Worm (Caenorhabditis elegans) whole organism, late embryonic: Measurements from ENCODE around the gene eri-9.

ENCODE experiments used
- C08G9.2 ChIP-seq: sonication (generic microtip); optimal IDR thresholded peaks from 2 replicates; lab custom pipeline; 2016; ENCODE audit warnings: mild to moderate bottlenecking, missing genetic modification characterization, moderate library complexity, missing compliant biosample characterization
- C38D4.7 ChIP-seq: fragments of 200-800 bp; sonication (Bioruptor generic); optimal IDR thresholded peaks from 2 replicates; lab custom pipeline; 2018; ENCODE audit warnings: mild to moderate bottlenecking, missing genetic modification characterization, moderate library complexity, missing compliant biosample characterization
- T23F11.4 ChIP-seq: fragments of 200-800 bp; sonication (Bioruptor generic); optimal IDR thresholded peaks from 2 replicates; lab custom pipeline; 2018; ENCODE audit warnings: mild to moderate bottlenecking, missing genetic modification characterization, missing compliant biosample characterization
- ahr-1 ChIP-seq: sonication (generic microtip); optimal IDR thresholded peaks from 2 replicates; lab custom pipeline; 2016; ENCODE audit warnings: missing genetic modification characterization, missing compliant biosample characterization
- ama-1 ChIP-seq: fragments of 150-350 bp; optimal IDR thresholded peaks from 2 replicates; lab custom pipeline; 2014
- ceh-14 ChIP-seq: sonication (generic microtip); optimal IDR thresholded peaks from 2 replicates; lab custom pipeline; 2016; ENCODE audit warnings: missing genotype, missing genetic modification characterization, missing compliant biosample characterization
- ceh-19 ChIP-seq: fragments of 200-800 bp; sonication (Bioruptor generic); optimal IDR thresholded peaks from 2 replicates; lab custom pipeline; 2018; ENCODE audit warnings: mild to moderate bottlenecking, missing genetic modification characterization, missing compliant biosample characterization
- ceh-2 ChIP-seq: sonication (generic microtip); optimal IDR thresholded peaks from 2 replicates; lab custom pipeline; 2016; ENCODE audit warnings: missing genotype, missing genetic modification characterization, missing compliant biosample characterization
- ceh-22 ChIP-seq: sonication (generic microtip); optimal IDR thresholded peaks from 2 replicates; lab custom pipeline; 2017; ENCODE audit warnings: missing biosample characterization, missing genetic modification characterization
- ceh-30 ChIP-seq: fragments of 150-350 bp; optimal IDR thresholded peaks from 2 replicates; lab custom pipeline; 2014; ENCODE audit warnings: missing biosample characterization, missing genetic modification characterization
- ceh-31 ChIP-seq: sonication (generic microtip); optimal IDR thresholded peaks from 2 replicates; lab custom pipeline; 2016; ENCODE audit warnings: missing genetic modification characterization, missing compliant biosample characterization
- ceh-48 ChIP-seq: sonication (generic microtip); optimal IDR thresholded peaks from 2 replicates; lab custom pipeline; 2016; ENCODE audit warnings: missing genetic modification characterization, inconsistent platforms, missing compliant biosample characterization
- ceh-6 ChIP-seq: fragments of 200-800 bp; sonication (Bioruptor generic); optimal IDR thresholded peaks from 2 replicates; lab custom pipeline; 2018; ENCODE audit warnings: mild to moderate bottlenecking, missing genetic modification characterization, missing compliant biosample characterization
- ceh-9 ChIP-seq: sonication (generic microtip); optimal IDR thresholded peaks from 2 replicates; lab custom pipeline; 2016; ENCODE audit warnings: mild to moderate bottlenecking, missing genetic modification characterization, inconsistent platforms, missing compliant biosample characterization
- che-1 ChIP-seq: sonication (generic microtip); optimal IDR thresholded peaks from 2 replicates; lab custom pipeline; 2016; ENCODE audit warnings: mild to moderate bottlenecking, missing genetic modification characterization, missing compliant biosample characterization
- dmd-4 ChIP-seq: sonication (generic microtip); optimal IDR thresholded peaks from 2 replicates; lab custom pipeline; 2016; ENCODE audit warnings: borderline replicate concordance, missing genetic modification characterization, missing compliant biosample characterization
- ets-4 ChIP-seq: sonication (generic microtip); optimal IDR thresholded peaks from 2 replicates; lab custom pipeline; 2016; ENCODE audit warnings: missing genetic modification characterization, missing compliant biosample characterization
- eyg-1 ChIP-seq: sonication (generic microtip); optimal IDR thresholded peaks from 2 replicates; lab custom pipeline; 2016; ENCODE audit warnings: missing genotype, missing genetic modification characterization, missing compliant biosample characterization
- fax-1 ChIP-seq: sonication (generic microtip); optimal IDR thresholded peaks from 2 replicates; lab custom pipeline; 2016; ENCODE audit warnings: missing genotype, missing genetic modification characterization, missing compliant biosample characterization
- hlh-8 ChIP-seq: sonication (generic microtip); optimal IDR thresholded peaks from 2 replicates; lab custom pipeline; 2016; ENCODE audit warnings: missing genotype, missing genetic modification characterization, missing compliant biosample characterization
- lin-11 ChIP-seq: fragments of 200-800 bp; sonication (Bioruptor generic); optimal IDR thresholded peaks from 2 replicates; lab custom pipeline; 2018; ENCODE audit warnings: mild to moderate bottlenecking, missing genetic modification characterization, missing compliant biosample characterization
- nfya-1 ChIP-seq: sonication (generic microtip); optimal IDR thresholded peaks from 2 replicates; lab custom pipeline; 2017; ENCODE audit warnings: missing genetic modification characterization, mild to moderate bottlenecking, missing compliant biosample characterization, antibody characterized with exemption, moderate library complexity
- nhr-232 ChIP-seq: sonication (generic microtip); optimal IDR thresholded peaks from 2 replicates; lab custom pipeline; 2016; ENCODE audit warnings: missing genetic modification characterization, missing compliant biosample characterization
- odd-2 ChIP-seq: sonication (generic microtip); optimal IDR thresholded peaks from 2 replicates; lab custom pipeline; 2017; ENCODE audit warnings: antibody characterized with exemption, mild to moderate bottlenecking, missing genetic modification characterization, missing compliant biosample characterization
- pha-2 ChIP-seq: sonication (generic microtip); optimal IDR thresholded peaks from 2 replicates; lab custom pipeline; 2017; ENCODE audit warnings: mild to moderate bottlenecking, missing genetic modification characterization, missing compliant biosample characterization
- sox-2 ChIP-seq: fragments of 200-800 bp; sonication (Bioruptor generic); IDR thresholded peaks from 2 replicates; pipeline ENCODE4 v1.3.6; 2022; ENCODE audit warnings: missing genetic modification reagents, missing genetic modification characterization, missing compliant biosample characterization
- sox-4 ChIP-seq: sonication (generic microtip); optimal IDR thresholded peaks from 2 replicates; lab custom pipeline; 2017; ENCODE audit warnings: mild to moderate bottlenecking, missing genetic modification characterization, inconsistent platforms, missing compliant biosample characterization
- tbx-7 ChIP-seq: sonication (generic microtip); optimal IDR thresholded peaks from 2 replicates; lab custom pipeline; 2016; ENCODE audit warnings: missing genotype, missing genetic modification characterization, missing compliant biosample characterization
- ttx-3 ChIP-seq: sonication (generic microtip); optimal IDR thresholded peaks from 2 replicates; lab custom pipeline; 2016; ENCODE audit warnings: missing genetic modification reagents, missing genetic modification characterization, missing compliant biosample characterization
- unc-42 ChIP-seq: sonication (generic microtip); optimal IDR thresholded peaks from 2 replicates; lab custom pipeline; 2016; ENCODE audit warnings: missing genotype, missing genetic modification characterization, missing compliant biosample characterization
- unc-86 ChIP-seq: sonication (generic microtip); optimal IDR thresholded peaks from 2 replicates; lab custom pipeline; 2016; ENCODE audit warnings: missing genetic modification characterization, missing compliant biosample characterization
- zip-5 ChIP-seq: sonication (generic microtip); optimal IDR thresholded peaks from 2 replicates; lab custom pipeline; 2016; ENCODE audit warnings: missing genetic modification characterization, missing compliant biosample characterization
- ztf-16 ChIP-seq: sonication (generic microtip); optimal IDR thresholded peaks from 2 replicates; lab custom pipeline; 2017; ENCODE audit warnings: missing genetic modification characterization, missing compliant biosample characterization

Gene eri-9

DNA sequence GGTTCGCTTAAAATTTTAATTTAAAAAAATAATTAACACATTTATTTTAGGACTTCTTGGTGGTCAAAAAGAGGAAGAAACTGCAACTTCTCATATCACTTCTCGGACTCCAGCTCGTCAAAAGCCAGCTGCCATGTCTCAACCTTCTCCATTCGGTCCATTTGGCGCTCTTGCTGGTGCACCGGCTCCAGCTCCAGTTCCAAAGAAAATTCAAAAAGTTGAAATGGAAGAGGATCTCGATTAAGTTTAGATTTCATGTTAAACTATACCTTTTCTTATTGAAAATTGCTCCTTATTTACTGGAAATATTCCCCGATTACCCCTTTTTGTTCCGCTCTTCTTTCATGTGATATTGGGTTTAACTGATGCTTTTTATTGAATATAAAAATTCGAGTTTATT is 18.5 kb upstream of the eri-9 start:
- TF ChIP-seq ttx-3 (tag; lab: Kevin White, UChicago) = no peak
- TF ChIP-seq ceh-6 = no peak
- no peak for TF ChIP-seq ceh-30 (tag; lab: Kevin White, UChicago)
- no peak for TF ChIP-seq hlh-8 (tag; lab: Kevin White, UChicago)
- no peak for TF ChIP-seq zip-5 (tag; lab: Kevin White, UChicago)
- TF ChIP-seq ama-1 (lab: Kevin White, UChicago) = no peak
- TF ChIP-seq dmd-4 = no peak
- no peak for TF ChIP-seq ztf-16 (tag; lab: Kevin White, UChicago)
- TF ChIP-seq fax-1 (tag; lab: Kevin White, UChicago) = no peak
- no peak for TF ChIP-seq che-1 (tag; lab: Kevin White, UChicago)
- no peak for TF ChIP-seq ceh-22 (tag; lab: Kevin White, UChicago)
- TF ChIP-seq T23F11.4 (GFP tag; lab: Kevin White, UChicago) = no peak

DNA sequence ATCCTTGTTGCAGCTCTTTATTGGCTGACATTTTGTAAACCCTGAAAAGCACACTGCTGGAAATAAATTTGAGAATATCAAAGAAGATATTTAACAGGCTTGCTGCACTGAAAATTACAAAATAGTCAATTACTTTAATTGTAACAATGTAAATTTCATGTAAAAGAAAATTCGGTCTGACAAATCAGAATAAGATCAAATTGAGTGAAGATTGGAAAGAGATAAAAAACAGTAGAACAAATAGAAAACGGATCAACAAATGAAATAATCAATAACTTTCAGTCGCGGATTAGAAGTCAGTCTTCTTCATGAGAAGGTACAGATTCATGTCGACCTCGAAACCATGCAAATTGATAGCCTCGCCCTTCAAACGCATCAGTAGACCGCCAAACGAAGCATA is 15.2 kb upstream of the eri-9 start, which contains the start of gene rars-1:
Gene rars-1, minus strand, starts transcription at position 101 of the 400 bp plus-strand sequence.
- TF ChIP-seq ceh-30 (tag; lab: Kevin White, UChicago) = no peak
- no peak for TF ChIP-seq ceh-19 (GFP tag; lab: Kevin White, UChicago)
- TF ChIP-seq sox-4 = no peak
- no peak for TF ChIP-seq sox-2 (GFP tag; lab: Robert Waterston, UW)
- no peak for TF ChIP-seq nhr-232 (tag; lab: Kevin White, UChicago)
- TF ChIP-seq odd-2 (tag; lab: Kevin White, UChicago) = no peak
- TF ChIP-seq, all 69 proteins: peak for 0

- TF ChIP-seq nfya-1 (tag; lab: Kevin White, UChicago) (peak; percentile 46), unc-42 (tag; lab: Kevin White, UChicago) (peak; percentile 15), ceh-31 (tag; lab: Kevin White, UChicago) (peak; percentile 41), ceh-9 (tag; lab: Kevin White, UChicago) (no peak)
Measured at ce11 chrIII:4917960-4918712, 14.1 kb upstream of the eri-9 start, which contains the start of gene rpb-8. Gene rpb-8 (minus strand): TSS chrIII:4918008.

DNA sequence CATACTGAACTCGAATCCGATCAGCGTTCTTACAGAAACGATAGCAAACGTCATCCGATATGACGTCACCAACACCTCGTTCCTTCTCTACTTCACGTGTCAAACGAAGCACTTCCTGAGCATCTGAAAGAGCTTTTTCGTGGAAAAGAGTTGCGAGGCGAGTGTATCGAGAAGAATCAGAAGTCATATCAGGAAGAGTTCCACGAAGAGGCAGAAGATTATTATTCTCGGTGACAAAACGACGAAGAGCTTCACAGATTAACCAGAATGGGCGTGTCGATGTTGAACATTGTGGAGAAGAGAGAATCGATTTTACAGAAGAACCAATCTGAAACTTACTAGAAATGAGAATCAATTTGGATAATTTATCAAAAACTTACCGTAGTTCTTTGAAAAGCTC is 13.3 kb upstream of the eri-9 start:
- TF ChIP-seq ceh-2 (tag; lab: Kevin White, UChicago) (no peak), ttx-3 (tag; lab: Kevin White, UChicago) (no peak), C38D4.7 (GFP tag; lab: Kevin White, UChicago) (no peak), unc-86 (tag; lab: Kevin White, UChicago) (no peak), ceh-14 (tag; lab: Kevin White, UChicago) (no peak), eyg-1 (tag; lab: Kevin White, UChicago) (no peak)

- TF ChIP-seq lin-11 (tag; lab: Kevin White, UChicago) = no peak
- no peak for TF ChIP-seq eyg-1 (tag; lab: Kevin White, UChicago)
- TF ChIP-seq ceh-19 (GFP tag; lab: Kevin White, UChicago) = no peak
- TF ChIP-seq ahr-1 = no peak
- TF ChIP-seq tbx-7 (tag; lab: Kevin White, UChicago) = no peak
- TF ChIP-seq ceh-48 = no peak
- no peak for TF ChIP-seq hlh-8 (tag; lab: Kevin White, UChicago)
- TF ChIP-seq pha-2 (tag; lab: Kevin White, UChicago) = no peak
- TF ChIP-seq C08G9.2 (tag; lab: Kevin White, UChicago) = no peak
- TF ChIP-seq sox-2 (GFP tag; lab: Robert Waterston, UW) = no peak
- no peak for TF ChIP-seq ets-4
Measured at ce11 chrIII:4920221-4920620, 12.0 kb upstream of the eri-9 start, which contains the start of gene ula-1. Gene ula-1 (minus strand): TSS chrIII:4920321.
